Worm (Caenorhabditis elegans): Measurements from ENCODE around the gene fbxa-81.

Gene fbxa-81

ce11 chrX:14516560-14516959 lies 25.3 kb downstream of the fbxa-81 start, which contains the start of gene D1025.10:
Gene D1025.10, plus strand, starts transcription at chrX:14516860.
- TF ChIP-seq che-1 (tag; optimal IDR thresholded peaks at IDR 0.05) (no peak), unc-55 (GFP tag; optimal IDR thresholded peaks at IDR 0.05) (no peak), elt-4 (tag; optimal IDR thresholded peaks at IDR 0.05) (no peak), nfya-1 (tag; optimal IDR thresholded peaks at IDR 0.05) (no peak), ceh-2 (tag; optimal IDR thresholded peaks at IDR 0.05) (no peak), K09A11.1 (tag; optimal IDR thresholded peaks at IDR 0.05; ENCODE audit: insufficient read depth) (no peak), pat-9 (tag; optimal IDR thresholded peaks at IDR 0.05) (no peak), ceh-34 (tag; optimal IDR thresholded peaks at IDR 0.05) (no peak), unc-86 (tag; optimal IDR thresholded peaks at IDR 0.05) (no peak), dmd-4 (tag; optimal IDR thresholded peaks at IDR 0.05; ENCODE audit: borderline replicate concordance) (no peak), rnt-1 (tag; optimal IDR thresholded peaks at IDR 0.05) (no peak), Y22D7AL.16 (tag; optimal IDR thresholded peaks at IDR 0.05) (no peak), gmeb-2 (tag; optimal IDR thresholded peaks at IDR 0.05) (no peak), eyg-1 (tag; optimal IDR thresholded peaks at IDR 0.05) (no peak)

ce11 chrX:14515028-14515427 lies 26.9 kb downstream of the fbxa-81 start, which contains the start of gene gcsh-1:
Gene gcsh-1, minus strand, starts transcription at chrX:14515073.
- peak; percentile 53 for TF ChIP-seq elt-2 (tag; optimal IDR thresholded peaks at IDR 0.05)
- TF ChIP-seq unc-42 (tag; optimal IDR thresholded peaks at IDR 0.05): no peak

ce11 chrX:14513462-14513861 lies 28.4 kb downstream of the fbxa-81 start:
- TF ChIP-seq unc-42 (tag; optimal IDR thresholded peaks at IDR 0.05) (peak; percentile 77), ceh-48 (tag; optimal IDR thresholded peaks at IDR 0.05) (peak; percentile 95), ttx-3 (tag; optimal IDR thresholded peaks at IDR 0.05) (peak; percentile 32), dmd-4 (tag; optimal IDR thresholded peaks at IDR 0.05; ENCODE audit: borderline replicate concordance) (no peak), sox-4 (tag; optimal IDR thresholded peaks at IDR 0.05) (no peak), sdc-2 (tag; optimal IDR thresholded peaks at IDR 0.05) (peak; percentile 24)

- no peak for TF ChIP-seq rnt-1 (tag; optimal IDR thresholded peaks at IDR 0.05)
- TF ChIP-seq hlh-30 (tag; optimal IDR thresholded peaks at IDR 0.05; ENCODE audit: insufficient read depth): no peak
- no peak for TF ChIP-seq nhr-11 (tag; optimal IDR thresholded peaks at IDR 0.05)
- no peak for TF ChIP-seq gmeb-2 (tag; optimal IDR thresholded peaks at IDR 0.05)
- no peak for TF ChIP-seq hlh-13 (GFP tag; optimal IDR thresholded peaks at IDR 0.05)
- no peak for TF ChIP-seq fax-1 (tag; optimal IDR thresholded peaks at IDR 0.05)
- no peak for TF ChIP-seq nhr-232 (tag; optimal IDR thresholded peaks at IDR 0.05)
- TF ChIP-seq ama-1 (optimal IDR thresholded peaks at IDR 0.05): no peak
- no peak for TF ChIP-seq ceh-34 (tag; optimal IDR thresholded peaks at IDR 0.05)
- TF ChIP-seq dve-1 (tag; optimal IDR thresholded peaks at IDR 0.05): no peak
- no peak for TF ChIP-seq ceh-9 (tag; optimal IDR thresholded peaks at IDR 0.05)
- no peak for TF ChIP-seq unc-3 (GFP tag; conservative IDR thresholded peaks at IDR 0.05)
- TF ChIP-seq unc-3 (tag; optimal IDR thresholded peaks at IDR 0.05): no peak
- no peak for TF ChIP-seq pha-2 (tag; optimal IDR thresholded peaks at IDR 0.05)
- TF ChIP-seq zip-5 (tag; optimal IDR thresholded peaks at IDR 0.05): no peak
- no peak for TF ChIP-seq eyg-1 (tag; optimal IDR thresholded peaks at IDR 0.05)
- no peak for TF ChIP-seq ceh-2 (tag; optimal IDR thresholded peaks at IDR 0.05)
Measured at ce11 chrX:14512817-14513216, 29.1 kb downstream of the fbxa-81 start, which contains the start of gene fbxa-141. Gene fbxa-141, minus strand, starts transcription at chrX:14512917.

- TF ChIP-seq sox-2 (GFP tag; IDR thresholded peaks at IDR 0.05) (no peak), ceh-18 (tag; optimal IDR thresholded peaks at IDR 0.05) (no peak), zip-5 (tag; optimal IDR thresholded peaks at IDR 0.05) (no peak), ceh-9 (tag; optimal IDR thresholded peaks at IDR 0.05) (no peak), hlh-13 (GFP tag; optimal IDR thresholded peaks at IDR 0.05) (no peak), ceh-34 (tag; optimal IDR thresholded peaks at IDR 0.05) (no peak), ceh-14 (tag; optimal IDR thresholded peaks at IDR 0.05) (no peak), ahr-1 (tag; optimal IDR thresholded peaks at IDR 0.05) (no peak), K02D7.2 (tag; optimal IDR thresholded peaks at IDR 0.05) (no peak), Y22D7AL.16 (tag; optimal IDR thresholded peaks at IDR 0.05) (no peak), ceh-30 (tag; optimal IDR thresholded peaks at IDR 0.05) (no peak), lin-11 (tag; optimal IDR thresholded peaks at IDR 0.05) (no peak), C38D4.7 (GFP tag; optimal IDR thresholded peaks at IDR 0.05) (no peak), C08G9.2 (tag; optimal IDR thresholded peaks at IDR 0.05) (no peak)
Measured at ce11 chrX:14510358-14510757, 31.5 kb downstream of the fbxa-81 start.

Data from whole organism, late embryonic.